Worm (Caenorhabditis elegans): ENCODE data around the gene H20E11.2.

Gene H20E11.2

ce11 chrIV:6878912-6879554, 51.5 kb downstream of the H20E11.2 start (continued):
- TF ChIP-seq tbx-2 (tag; optimal IDR thresholded peaks at IDR 0.05) = peak; percentile 70
- peak; percentile 21 for TF ChIP-seq sup-37 (GFP tag; optimal IDR thresholded peaks at IDR 0.05)
- peak; percentile 70 to 84 for TF ChIP-seq lsy-2 (tag; optimal IDR thresholded peaks at IDR 0.05)
- peak; percentile 54 for TF ChIP-seq jun-1 (tag; optimal IDR thresholded peaks at IDR 0.05)
